Worm (Caenorhabditis elegans) whole organism, late embryonic: ENCODE results near the gene grl-5.

ENCODE experiments used
- ama-1 ChIP-seq: fragments of 150-350 bp; optimal IDR thresholded peaks from 2 replicates; lab custom pipeline; 2014
- ceh-2 ChIP-seq: sonication (generic microtip); optimal IDR thresholded peaks from 2 replicates; lab custom pipeline; 2016; ENCODE audit warnings: missing genotype, missing genetic modification characterization, missing compliant biosample characterization
- ceh-22 ChIP-seq: sonication (generic microtip); optimal IDR thresholded peaks from 2 replicates; lab custom pipeline; 2017; ENCODE audit warnings: missing biosample characterization, missing genetic modification characterization
- ceh-48 ChIP-seq: sonication (generic microtip); optimal IDR thresholded peaks from 2 replicates; lab custom pipeline; 2016; ENCODE audit warnings: missing genetic modification characterization, inconsistent platforms, missing compliant biosample characterization
- elt-2 ChIP-seq: sonication (generic microtip); optimal IDR thresholded peaks from 2 replicates; lab custom pipeline; 2016; ENCODE audit warnings: missing genetic modification reagents, missing genetic modification characterization, missing compliant biosample characterization
- eyg-1 ChIP-seq: sonication (generic microtip); optimal IDR thresholded peaks from 2 replicates; lab custom pipeline; 2016; ENCODE audit warnings: missing genotype, missing genetic modification characterization, missing compliant biosample characterization
- fkh-10 ChIP-seq: fragments of 150-350 bp; optimal IDR thresholded peaks from 2 replicates; lab custom pipeline; 2014; ENCODE audit warnings: missing biosample characterization, missing genetic modification reagents, missing genetic modification characterization
- gmeb-2 ChIP-seq: sonication (generic microtip); optimal IDR thresholded peaks from 2 replicates; lab custom pipeline; 2016; ENCODE audit warnings: missing genetic modification characterization, inconsistent platforms, missing compliant biosample characterization
- hlh-13 ChIP-seq: fragments of 200-800 bp; sonication (Bioruptor generic); optimal IDR thresholded peaks from 2 replicates; lab custom pipeline; 2018; ENCODE audit warnings: mild to moderate bottlenecking, missing genetic modification characterization, missing compliant biosample characterization
- hlh-30 ChIP-seq: sonication (generic microtip); optimal IDR thresholded peaks from 2 replicates; lab custom pipeline; 2017; ENCODE audit warnings: antibody characterized with exemption, missing genetic modification characterization, missing compliant biosample characterization; ENCODE audit not compliant: insufficient read depth
- nhr-11 ChIP-seq: fragments of 150-350 bp; optimal IDR thresholded peaks from 2 replicates; lab custom pipeline; 2014; ENCODE audit warnings: missing biosample characterization, missing genetic modification characterization
- pag-3 ChIP-seq: sonication (generic microtip); optimal IDR thresholded peaks from 2 replicates; lab custom pipeline; 2016; ENCODE audit warnings: missing compliant biosample characterization, missing genetic modification characterization, borderline replicate concordance
- ref-2 ChIP-seq: sonication (generic microtip); optimal IDR thresholded peaks from 2 replicates; lab custom pipeline; 2016; ENCODE audit warnings: missing genetic modification characterization, missing compliant biosample characterization
- rnt-1 ChIP-seq: sonication (generic microtip); optimal IDR thresholded peaks from 2 replicates; lab custom pipeline; 2016; ENCODE audit warnings: missing genetic modification characterization, missing compliant biosample characterization

- TF ChIP-seq eyg-1 (tag; lab: Kevin White, UChicago) (no peak), gmeb-2 (tag; lab: Kevin White, UChicago) (no peak), fkh-10 (GFP tag; lab: Kevin White, UChicago) (no peak), ref-2 (tag; lab: Kevin White, UChicago) (no peak), nhr-11 (no peak), pag-3 (tag; lab: Kevin White, UChicago) (no peak), ceh-48 (tag; lab: Kevin White, UChicago) (no peak), rnt-1 (tag; lab: Kevin White, UChicago) (no peak), ama-1 (lab: Kevin White, UChicago) (no peak), hlh-13 (GFP tag; lab: Kevin White, UChicago) (no peak), ceh-2 (no peak), ceh-22 (tag; lab: Kevin White, UChicago) (no peak), hlh-30 (no peak), elt-2 (no peak)
These were observed 6.9 kb downstream of the grl-5 start, which contains the start of gene nhr-118 for ce11 chrV:4407519-4407918.
